Fruit fly (Drosophila melanogaster): ENCODE data around the gene spg.

The spg gene

dm6 chr3R:28904816-28905435 lies 59.9 kb downstream of the spg start:
- peak; percentile 46 for TF ChIP-seq pdm3 (GFP tag; optimal IDR thresholded peaks at IDR 0.05)
- peak; percentile 80 for TF ChIP-seq Hr4 (GFP tag; optimal IDR thresholded peaks at IDR 0.05)
- no peak for TF ChIP-seq CG6854 (GFP tag; optimal IDR thresholded peaks at IDR 0.05)
- TF ChIP-seq CG31627 (GFP tag; optimal IDR thresholded peaks at IDR 0.05): peak; percentile 50
- peak; percentile 13 for TF ChIP-seq achi (GFP tag; optimal IDR thresholded peaks at IDR 0.05)
- peak; percentile 60 for TF ChIP-seq Eip78C (GFP tag)
- TF ChIP-seq Lpt (GFP tag; optimal IDR thresholded peaks at IDR 0.05): peak; percentile 41
- TF ChIP-seq Sox14 (GFP tag; optimal IDR thresholded peaks at IDR 0.05): peak; percentile 43
- peak; percentile 33 for TF ChIP-seq CG6276 (GFP tag; optimal IDR thresholded peaks at IDR 0.05)
- no peak for TF ChIP-seq CG11902 (GFP tag; optimal IDR thresholded peaks at IDR 0.05)
- no peak for TF ChIP-seq CG7368 (GFP tag; optimal IDR thresholded peaks at IDR 0.05)
- TF ChIP-seq Gug (GFP tag; IDR thresholded peaks at IDR 0.05): peak; percentile 58; the same call in 1 of the 2 replicates
- peak; percentile 63 for TF ChIP-seq CG32006 (GFP tag; optimal IDR thresholded peaks at IDR 0.05)
- no peak for TF ChIP-seq CG8319 (GFP tag; optimal IDR thresholded peaks at IDR 0.05)
- TF ChIP-seq svp (GFP tag): peak; percentile 64
- TF ChIP-seq CG6163 (GFP tag; IDR thresholded peaks at IDR 0.05): peak; percentile 81
- TF ChIP-seq CG11294 (GFP tag; IDR thresholded peaks at IDR 0.05): peak; percentile 65
- peak; percentile 42 for TF ChIP-seq net (GFP tag; optimal IDR thresholded peaks at IDR 0.05)
- TF ChIP-seq cyc (GFP tag; optimal IDR thresholded peaks at IDR 0.05): no peak
- TF ChIP-seq esn (GFP tag; optimal IDR thresholded peaks at IDR 0.05): peak; percentile 34
- TF ChIP-seq Sox15 (GFP tag; optimal IDR thresholded peaks at IDR 0.05): no peak
- no peak for TF ChIP-seq Smox (GFP tag; optimal IDR thresholded peaks at IDR 0.05)
- no peak for TF ChIP-seq Hr38 (GFP tag; optimal IDR thresholded peaks at IDR 0.05)
- no peak for TF ChIP-seq CG8632 (GFP tag; optimal IDR thresholded peaks at IDR 0.05)
- no peak for TF ChIP-seq fd59A (GFP tag; optimal IDR thresholded peaks at IDR 0.05)
- TF ChIP-seq Ets96B (tag; optimal IDR thresholded peaks at IDR 0.05): no peak
- TF ChIP-seq fkh (GFP tag; optimal IDR thresholded peaks at IDR 0.05): no peak
- TF ChIP-seq Sox102F (GFP tag; optimal IDR thresholded peaks at IDR 0.05): no peak
- no peak for TF ChIP-seq Eip93F (GFP tag; optimal IDR thresholded peaks at IDR 0.05)
- peak; percentile 23 for TF ChIP-seq Ets21C (GFP tag; optimal IDR thresholded peaks at IDR 0.05)
- peak; percentile 50 for TF ChIP-seq CG10631 (GFP tag; optimal IDR thresholded peaks at IDR 0.05)
- peak; percentile 84 for TF ChIP-seq eg (GFP tag; IDR thresholded peaks at IDR 0.05)
- peak; percentile 14 for TF ChIP-seq CG6792 (GFP tag; optimal IDR thresholded peaks at IDR 0.05)
- TF ChIP-seq topi (GFP tag; optimal IDR thresholded peaks at IDR 0.05): peak; percentile 29
- no peak for TF ChIP-seq dac (GFP tag; optimal IDR thresholded peaks at IDR 0.05)
- TF ChIP-seq CG1621 (tag; optimal IDR thresholded peaks at IDR 0.05): no peak
- peak in 1 of 2 experiments; percentile 27 for TF ChIP-seq salr (GFP tag; optimal IDR thresholded peaks at IDR 0.05)
- TF ChIP-seq Hr39 (GFP tag; optimal IDR thresholded peaks at IDR 0.05): peak; percentile 57
- no peak for TF ChIP-seq CG6808 (GFP tag; optimal IDR thresholded peaks at IDR 0.05)
- TF ChIP-seq lz (GFP tag; optimal IDR thresholded peaks at IDR 0.05): peak; percentile 34
- peak; percentile 42 for TF ChIP-seq OdsH (GFP tag; optimal IDR thresholded peaks at IDR 0.05)
- peak; percentile 26 for TF ChIP-seq CG3919 (GFP tag; optimal IDR thresholded peaks at IDR 0.05)
- TF ChIP-seq CG16779 (tag; optimal IDR thresholded peaks at IDR 0.05): no peak
- peak; percentile 67 for TF ChIP-seq CG15336 (GFP tag; IDR thresholded peaks at IDR 0.05)
- TF ChIP-seq CG10669 (GFP tag; optimal IDR thresholded peaks at IDR 0.05): no peak
- TF ChIP-seq Eip75B (GFP tag; optimal IDR thresholded peaks at IDR 0.05): peak; percentile 4
- TF ChIP-seq ss (GFP tag; optimal IDR thresholded peaks at IDR 0.05): no peak
- peak; percentile 29 for TF ChIP-seq acj6 (GFP tag; optimal IDR thresholded peaks at IDR 0.05)
- TF ChIP-seq Met (GFP tag; optimal IDR thresholded peaks at IDR 0.05): peak; percentile 38
- TF ChIP-seq CG8119 (GFP tag; IDR thresholded peaks at IDR 0.05): peak; percentile 66
- TF ChIP-seq CG3032 (tag; optimal IDR thresholded peaks at IDR 0.05): no peak

Measured in whole organism, prepupa.